Fruit fly (Drosophila melanogaster): ENCODE results near the gene zen2.

The zen2 gene

dm6 chr3R:6766171-6766591 is 22.2 kb upstream of the zen2 start:
- TF ChIP-seq Ets98B (GFP tag; IDR thresholded peaks at IDR 0.05): no peak
- TF ChIP-seq CG34367 (tag; optimal IDR thresholded peaks at IDR 0.05): no peak
- no peak for TF ChIP-seq CG32121 (GFP tag; IDR thresholded peaks at IDR 0.05)
- no peak for TF ChIP-seq CG14655 (GFP tag; optimal IDR thresholded peaks at IDR 0.05)
- TF ChIP-seq CG8159 (tag; optimal IDR thresholded peaks at IDR 0.05): no peak
- TF ChIP-seq CG12605 (GFP tag; IDR thresholded peaks at IDR 0.05): no peak
- TF ChIP-seq CG8301 (tag; optimal IDR thresholded peaks at IDR 0.05): no peak
- TF ChIP-seq gl (tag; optimal IDR thresholded peaks at IDR 0.05): no peak
- no peak for TF ChIP-seq Pif1B (GFP tag; optimal IDR thresholded peaks at IDR 0.05)

- TF ChIP-seq CG14655 (GFP tag; optimal IDR thresholded peaks at IDR 0.05) (no peak), D1 (tag; optimal IDR thresholded peaks at IDR 0.05) (no peak), CG8159 (tag; optimal IDR thresholded peaks at IDR 0.05) (no peak), EcR (GFP tag; optimal IDR thresholded peaks at IDR 0.05) (no peak), CG8301 (tag; optimal IDR thresholded peaks at IDR 0.05) (no peak), CG10348 (GFP tag; IDR thresholded peaks at IDR 0.05) (no peak), CG17806 (tag; optimal IDR thresholded peaks at IDR 0.05) (no peak), CG4496 (GFP tag; IDR thresholded peaks at IDR 0.05) (no peak), CG15710 (tag; optimal IDR thresholded peaks at IDR 0.05) (no peak), Pif1B (GFP tag; optimal IDR thresholded peaks at IDR 0.05) (no peak)
These were observed 20.9 kb upstream of the zen2 start for dm6 chr3R:6764848-6765247.

dm6 chr3R:6762794-6763407 is 19.0 kb upstream of the zen2 start:
- TF ChIP-seq CG4496 (GFP tag; IDR thresholded peaks at IDR 0.05): no peak
- no peak for TF ChIP-seq CG12605 (GFP tag; IDR thresholded peaks at IDR 0.05)
- TF ChIP-seq Ets98B (GFP tag; IDR thresholded peaks at IDR 0.05): no peak
- peak; percentile 9 for TF ChIP-seq Pif1A (GFP tag; optimal IDR thresholded peaks at IDR 0.05)
- peak; percentile 82 for TF ChIP-seq CG9948 (tag; optimal IDR thresholded peaks at IDR 0.05)
- TF ChIP-seq fd96Ca (GFP tag; IDR thresholded peaks at IDR 0.05): no peak
- TF ChIP-seq CG13204 (GFP tag; optimal IDR thresholded peaks at IDR 0.05): no peak
- TF ChIP-seq rn (GFP tag; IDR thresholded peaks at IDR 0.05): no peak
- TF ChIP-seq Snoo (tag; optimal IDR thresholded peaks at IDR 0.05): peak; percentile 77
- TF ChIP-seq CG8301 (tag; optimal IDR thresholded peaks at IDR 0.05): peak; percentile 67
- TF ChIP-seq Pif1B (GFP tag; optimal IDR thresholded peaks at IDR 0.05): no peak
- TF ChIP-seq CG15710 (tag; optimal IDR thresholded peaks at IDR 0.05): peak; percentile 83
- TF ChIP-seq CG17806 (tag; optimal IDR thresholded peaks at IDR 0.05): peak; percentile 70
- TF ChIP-seq CG14655 (GFP tag; optimal IDR thresholded peaks at IDR 0.05): peak; percentile 77
- no peak for TF ChIP-seq CG10348 (GFP tag; IDR thresholded peaks at IDR 0.05)
- TF ChIP-seq CG8159 (tag; optimal IDR thresholded peaks at IDR 0.05): peak; percentile 88
- TF ChIP-seq CG34367 (tag; optimal IDR thresholded peaks at IDR 0.05): peak; percentile 64
- TF ChIP-seq gl (tag; optimal IDR thresholded peaks at IDR 0.05): peak; percentile 26
- peak; percentile 23 for TF ChIP-seq D1 (tag; optimal IDR thresholded peaks at IDR 0.05)
- TF ChIP-seq EcR (GFP tag; optimal IDR thresholded peaks at IDR 0.05): peak; percentile 76
- TF ChIP-seq CG32121 (GFP tag; IDR thresholded peaks at IDR 0.05): peak; percentile 35; the same call in 1 of the 2 replicates

- no peak for TF ChIP-seq fd96Ca (GFP tag; IDR thresholded peaks at IDR 0.05)
- TF ChIP-seq CG34367 (tag; optimal IDR thresholded peaks at IDR 0.05): no peak
- TF ChIP-seq CG15710 (tag; optimal IDR thresholded peaks at IDR 0.05): no peak
- TF ChIP-seq rn (GFP tag; IDR thresholded peaks at IDR 0.05): no peak
- no peak for TF ChIP-seq Ets98B (GFP tag; IDR thresholded peaks at IDR 0.05)
- TF ChIP-seq CG17806 (tag; optimal IDR thresholded peaks at IDR 0.05): no peak
- no peak for TF ChIP-seq Pif1B (GFP tag; optimal IDR thresholded peaks at IDR 0.05)
- no peak for TF ChIP-seq CG8159 (tag; optimal IDR thresholded peaks at IDR 0.05)
- TF ChIP-seq CG32121 (GFP tag; IDR thresholded peaks at IDR 0.05): no peak
- no peak for TF ChIP-seq Pif1A (GFP tag; optimal IDR thresholded peaks at IDR 0.05)
- no peak for TF ChIP-seq CG8301 (tag; optimal IDR thresholded peaks at IDR 0.05)
- TF ChIP-seq EcR (GFP tag; optimal IDR thresholded peaks at IDR 0.05): no peak
- TF ChIP-seq D1 (tag; optimal IDR thresholded peaks at IDR 0.05): no peak
- no peak for TF ChIP-seq CG14655 (GFP tag; optimal IDR thresholded peaks at IDR 0.05)
- no peak for TF ChIP-seq CG10348 (GFP tag; IDR thresholded peaks at IDR 0.05)
- no peak for TF ChIP-seq Snoo (tag; optimal IDR thresholded peaks at IDR 0.05)
- TF ChIP-seq CG9948 (tag; optimal IDR thresholded peaks at IDR 0.05): no peak
These were observed 18.3 kb upstream of the zen2 start, which contains the start of gene Ama for dm6 chr3R:6762188-6762643. TSS of gene Ama (plus strand) at chr3R:6762593.

dm6 chr3R:6760755-6761647 is 17.1 kb upstream of the zen2 start:
- TF ChIP-seq CG9948 (tag; optimal IDR thresholded peaks at IDR 0.05) (peak; percentile 32), CG34367 (tag; optimal IDR thresholded peaks at IDR 0.05) (peak; percentile 16), CG17806 (tag; optimal IDR thresholded peaks at IDR 0.05) (peak; percentile 45), CG15710 (tag; optimal IDR thresholded peaks at IDR 0.05) (peak; percentile 59), Pif1A (GFP tag; optimal IDR thresholded peaks at IDR 0.05) (no peak), CG8159 (tag; optimal IDR thresholded peaks at IDR 0.05) (peak; percentile 65), CG4496 (GFP tag; IDR thresholded peaks at IDR 0.05) (no peak), Snoo (tag; optimal IDR thresholded peaks at IDR 0.05) (peak; percentile 18), CG12605 (GFP tag; IDR thresholded peaks at IDR 0.05) (no peak)

Measured in whole organism, pupa.